Worm (Caenorhabditis elegans): Measurements from ENCODE around the gene C27F2.10.

The C27F2.10 gene

ce11 chrIII:5010723-5011122 lies 24.0 kb upstream of the C27F2.10 start:
- TF ChIP-seq pha-4 (tag; optimal IDR thresholded peaks at IDR 0.05) (no peak), cnd-1 (tag; optimal IDR thresholded peaks at IDR 0.05) (no peak), ces-1 (GFP tag; optimal IDR thresholded peaks at IDR 0.05) (no peak), elt-3 (tag; optimal IDR thresholded peaks at IDR 0.05) (no peak), flh-1 (GFP tag; optimal IDR thresholded peaks at IDR 0.05) (no peak), ztf-11 (tag; optimal IDR thresholded peaks at IDR 0.05) (no peak), sem-2 (GFP tag; optimal IDR thresholded peaks at IDR 0.05) (no peak), blmp-1 (tag; optimal IDR thresholded peaks at IDR 0.05) (no peak), nhr-237 (tag; optimal IDR thresholded peaks at IDR 0.05) (no peak)

- no peak for TF ChIP-seq blmp-1 (tag; optimal IDR thresholded peaks at IDR 0.05)
Observed at ce11 chrIII:5008730-5009129, 22.0 kb upstream of the C27F2.10 start, which contains the start of gene R144.11. Gene R144.11, minus strand, starts transcription at chrIII:5008830.

ce11 chrIII:5006881-5007280 lies 20.2 kb upstream of the C27F2.10 start, which contains the start of gene R144.12:
Gene R144.12, minus strand, starts transcription at chrIII:5006981.
- no peak for TF ChIP-seq cnd-1 (tag; optimal IDR thresholded peaks at IDR 0.05)
- TF ChIP-seq blmp-1 (tag; optimal IDR thresholded peaks at IDR 0.05), result no peak
- TF ChIP-seq nhr-2 (tag; optimal IDR thresholded peaks at IDR 0.05), result no peak
- no peak for TF ChIP-seq hlh-1 (tag; optimal IDR thresholded peaks at IDR 0.05)
- TF ChIP-seq zip-8 (tag; optimal IDR thresholded peaks at IDR 0.05), result no peak
- TF ChIP-seq snpc-4 (tag; optimal IDR thresholded peaks at IDR 0.05), result no peak
- no peak for TF ChIP-seq tbx-8 (GFP tag; optimal IDR thresholded peaks at IDR 0.05)

- TF ChIP-seq drap-1 (GFP tag; optimal IDR thresholded peaks at IDR 0.05), result no peak
Observed at ce11 chrIII:5004621-5005020, 17.9 kb upstream of the C27F2.10 start, which contains the start of gene R144.6. Gene R144.6, minus strand, starts transcription at chrIII:5004721.

- no peak for TF ChIP-seq sptf-1 (tag; optimal IDR thresholded peaks at IDR 0.05)
- no peak for TF ChIP-seq M03D4.4 (tag; optimal IDR thresholded peaks at IDR 0.05)
- no peak for TF ChIP-seq unc-39 (tag; optimal IDR thresholded peaks at IDR 0.05)
- TF ChIP-seq ces-1 (GFP tag; optimal IDR thresholded peaks at IDR 0.05), result no peak
- TF ChIP-seq nhr-28 (tag; optimal IDR thresholded peaks at IDR 0.05), result no peak
- no peak for TF ChIP-seq unc-62 (GFP tag; optimal IDR thresholded peaks at IDR 0.05)
- no peak for TF ChIP-seq snpc-4 (tag; optimal IDR thresholded peaks at IDR 0.05)
Observed at ce11 chrIII:5002231-5002630, 15.5 kb upstream of the C27F2.10 start, which contains the start of gene R144.10. Gene R144.10, minus strand, starts transcription at chrIII:5002331.

ce11 chrIII:4998956-4999425 lies 12.3 kb upstream of the C27F2.10 start, which contains the start of gene smcr-8:
Gene smcr-8, plus strand, starts transcription at chrIII:4999375.
- TF ChIP-seq M03D4.4 (tag; optimal IDR thresholded peaks at IDR 0.05), result no peak
- TF ChIP-seq lsy-2 (tag; optimal IDR thresholded peaks at IDR 0.05), result no peak
- TF ChIP-seq unc-120 (tag; optimal IDR thresholded peaks at IDR 0.05; ENCODE audit: poor library complexity, severe bottlenecking), result no peak
- TF ChIP-seq sptf-1 (tag; optimal IDR thresholded peaks at IDR 0.05), result no peak
- TF ChIP-seq blmp-1 (tag; optimal IDR thresholded peaks at IDR 0.05), result no peak
- no peak for TF ChIP-seq nhr-237 (tag; optimal IDR thresholded peaks at IDR 0.05)
- TF ChIP-seq bed-3 (GFP tag; optimal IDR thresholded peaks at IDR 0.05), result no peak
- no peak for TF ChIP-seq unc-39 (tag; optimal IDR thresholded peaks at IDR 0.05)
- TF ChIP-seq lin-32 (GFP tag; optimal IDR thresholded peaks at IDR 0.05), result no peak
- no peak for TF ChIP-seq nhr-28 (tag; optimal IDR thresholded peaks at IDR 0.05)
- no peak for TF ChIP-seq nhr-76 (tag; optimal IDR thresholded peaks at IDR 0.05)
- TF ChIP-seq hlh-1 (tag; optimal IDR thresholded peaks at IDR 0.05), result no peak
- no peak for TF ChIP-seq cnd-1 (tag; optimal IDR thresholded peaks at IDR 0.05)
- TF ChIP-seq tbx-8 (GFP tag; optimal IDR thresholded peaks at IDR 0.05), result no peak
- no peak for TF ChIP-seq ham-2 (GFP tag; optimal IDR thresholded peaks at IDR 0.05)
- TF ChIP-seq ces-1 (GFP tag; optimal IDR thresholded peaks at IDR 0.05), result no peak

ce11 chrIII:4998111-4998859 lies 11.6 kb upstream of the C27F2.10 start, which contains the start of gene tmem-131:
Gene tmem-131, minus strand, starts transcription at chrIII:4998161.
- TF ChIP-seq sem-2 (GFP tag; optimal IDR thresholded peaks at IDR 0.05) (no peak), ceh-83 (GFP tag; optimal IDR thresholded peaks at IDR 0.05) (no peak), sptf-1 (tag; optimal IDR thresholded peaks at IDR 0.05) (no peak), ceh-39 (tag; optimal IDR thresholded peaks at IDR 0.05) (no peak), nhr-2 (tag; optimal IDR thresholded peaks at IDR 0.05) (no peak), elt-1 (tag; optimal IDR thresholded peaks at IDR 0.05; ENCODE audit: borderline replicate concordance, insufficient read depth) (no peak), hlh-1 (tag; optimal IDR thresholded peaks at IDR 0.05) (no peak), cnd-1 (tag; optimal IDR thresholded peaks at IDR 0.05) (no peak), bed-3 (GFP tag; optimal IDR thresholded peaks at IDR 0.05) (no peak), elt-3 (tag; optimal IDR thresholded peaks at IDR 0.05) (no peak), flh-1 (GFP tag; optimal IDR thresholded peaks at IDR 0.05) (no peak), drap-1 (GFP tag; optimal IDR thresholded peaks at IDR 0.05) (no peak), nhr-76 (tag; optimal IDR thresholded peaks at IDR 0.05) (no peak), tbx-8 (GFP tag; optimal IDR thresholded peaks at IDR 0.05) (no peak), lin-32 (GFP tag; optimal IDR thresholded peaks at IDR 0.05) (no peak), pha-4 (tag; optimal IDR thresholded peaks at IDR 0.05) (no peak), ceh-43 (GFP tag; optimal IDR thresholded peaks at IDR 0.05) (no peak), snpc-4 (tag; optimal IDR thresholded peaks at IDR 0.05) (no peak)

All from whole organism, mixed stage, embryonic.